Fruit fly (Drosophila melanogaster) whole organism, embryonic: ENCODE measurements around the gene fzo.

Experiments used
- Atf3 ChIP-seq: fragments of 200-800 bp; sonication (Bioruptor generic); optimal IDR thresholded peaks from 3 replicates; lab custom pipeline; 2016; ENCODE audit warnings: missing biosample characterization, missing genetic modification characterization
- B-H2 ChIP-seq: fragments of 200-800 bp; sonication (Bioruptor generic); optimal IDR thresholded peaks from 2 replicates; lab custom pipeline; 2018; ENCODE audit warnings: missing biosample characterization, mild to moderate bottlenecking, missing genetic modification characterization
- C15 ChIP-seq: fragments of 200-800 bp; sonication (Bioruptor generic); IDR thresholded peaks from 3 replicates; pipeline ENCODE4 v1.3.6; 2022; ENCODE audit warnings: missing biosample characterization, missing genetic modification characterization
- CG11247 ChIP-seq: fragments of 200-800 bp; sonication (Bioruptor generic); IDR thresholded peaks from 2 replicates; pipeline ENCODE4 v1.3.6; 2022; ENCODE audit warnings: missing biosample characterization, missing genetic modification characterization
- CG12236 ChIP-seq: fragments of 200-800 bp; sonication (Bioruptor generic); optimal IDR thresholded peaks from 2 replicates; lab custom pipeline; 2016; ENCODE audit warnings: missing biosample characterization, missing genetic modification characterization
- CG12942 ChIP-seq: fragments of 200-800 bp; sonication (Bioruptor generic); optimal IDR thresholded peaks from 3 replicates; lab custom pipeline; 2016; ENCODE audit warnings: missing biosample characterization, missing genetic modification characterization
- CG13296 ChIP-seq: fragments of 200-800 bp; sonication (Bioruptor generic); optimal IDR thresholded peaks from 3 replicates; lab custom pipeline; 2018; ENCODE audit warnings: missing biosample characterization, mild to moderate bottlenecking, missing genetic modification characterization
- CG13624 ChIP-seq: fragments of 200-800 bp; sonication (Bioruptor generic); optimal IDR thresholded peaks from 2 replicates; lab custom pipeline; 2016; ENCODE audit warnings: missing biosample characterization, missing genetic modification characterization
- CG13894 ChIP-seq: fragments of 200-800 bp; sonication (Bioruptor generic); optimal IDR thresholded peaks from 3 replicates; lab custom pipeline; 2018; ENCODE audit warnings: missing biosample characterization, mild to moderate bottlenecking, missing genetic modification characterization, moderate library complexity
- CG18262 ChIP-seq: fragments of 200-800 bp; optimal IDR thresholded peaks from 3 replicates; lab custom pipeline; 2019; ENCODE audit warnings: missing biosample characterization, mild to moderate bottlenecking, missing genetic modification characterization, moderate library complexity
- CG2129 ChIP-seq: fragments of 200-800 bp; sonication (Bioruptor generic); IDR thresholded peaks from 2 replicates; pipeline ENCODE4 v1.3.6; 2022; ENCODE audit warnings: missing biosample characterization, missing genetic modification characterization; ENCODE audit not compliant: partially characterized antibody
- CG2875 ChIP-seq: fragments of 200-800 bp; sonication (Bioruptor generic); optimal IDR thresholded peaks from 2 replicates; lab custom pipeline; 2017; ENCODE audit warnings: missing biosample characterization, mild to moderate bottlenecking, missing genetic modification characterization, missing genetic modification reagents
- CG32767 ChIP-seq: fragments of 200-800 bp; sonication (Bioruptor generic); IDR thresholded peaks from 2 replicates; pipeline ENCODE4 v1.3.6; 2022; ENCODE audit warnings: missing biosample characterization, missing genetic modification characterization
- CG33557 ChIP-seq: fragments of 200-800 bp; sonication (Bioruptor generic); optimal IDR thresholded peaks from 2 replicates; lab custom pipeline; 2019; ENCODE audit warnings: missing biosample characterization, mild to moderate bottlenecking, missing genetic modification characterization, moderate library complexity
- CG3726 ChIP-seq: fragments of 200-800 bp; sonication (Bioruptor generic); IDR thresholded peaks from 3 replicates; pipeline ENCODE4, ENCODE4 v1.3.6; 2022; ENCODE audit warnings: missing biosample characterization, missing genetic modification characterization
- CG5180 ChIP-seq: fragments of 200-800 bp; sonication (Bioruptor generic); optimal IDR thresholded peaks from 3 replicates; lab custom pipeline; 2017; ENCODE audit warnings: missing biosample characterization, missing genetic modification characterization, mild to moderate bottlenecking, moderate library complexity, missing genetic modification reagents
- CG7357 ChIP-seq: fragments of 200-800 bp; sonication (Bioruptor generic); IDR thresholded peaks from 3 replicates; pipeline ENCODE4 v1.3.6; 2022; ENCODE audit warnings: missing biosample characterization, missing genetic modification characterization
- CG7839 ChIP-seq: fragments of 200-800 bp; sonication (Bioruptor generic); optimal IDR thresholded peaks from 3 replicates; lab custom pipeline; 2018; ENCODE audit warnings: missing biosample characterization, mild to moderate bottlenecking, missing genetic modification characterization, moderate library complexity
- Chrac-16 ChIP-seq: fragments of 200-800 bp; sonication (Bioruptor generic); optimal IDR thresholded peaks from 3 replicates; lab custom pipeline; 2016; ENCODE audit warnings: missing biosample characterization, missing genetic modification characterization
- Dp ChIP-seq: fragments of 200-800 bp; sonication (Bioruptor generic); optimal IDR thresholded peaks from 2 replicates; lab custom pipeline; 2018; ENCODE audit warnings: missing biosample characterization, mild to moderate bottlenecking, missing genetic modification characterization, moderate library complexity
- ERR ChIP-seq: fragments of 200-800 bp; sonication (Bioruptor generic); optimal IDR thresholded peaks from 2 replicates; lab custom pipeline; 2016; ENCODE audit warnings: missing biosample characterization, missing genetic modification characterization
- Gug ChIP-seq: fragments of 200-800 bp; sonication (Bioruptor generic); IDR thresholded peaks from 4 replicates; pipeline ENCODE4 v1.3.6; 2022; ENCODE audit warnings: missing biosample characterization, missing genetic modification characterization
- HmgZ ChIP-seq: fragments of 200-800 bp; sonication (Bioruptor generic); optimal IDR thresholded peaks from 2 replicates; lab custom pipeline; 2018; ENCODE audit warnings: missing biosample characterization, mild to moderate bottlenecking, missing genetic modification characterization
- Hr39 ChIP-seq: fragments of >200 bp; optimal IDR thresholded peaks from 2 replicates; lab custom pipeline; 2017
- Lpt ChIP-seq: fragments of >200 bp; optimal IDR thresholded peaks from 2 replicates; lab custom pipeline; 2018; ENCODE audit warnings: missing biosample characterization, missing genetic modification characterization
- Oaz ChIP-seq: fragments of 200-800 bp; sonication (Bioruptor generic); IDR thresholded peaks from 2 replicates; pipeline ENCODE4 v1.3.6; 2022; ENCODE audit warnings: missing biosample characterization, missing genetic modification characterization
- Pdp1 ChIP-seq, 2 experiments: fragments of 200-800 bp; sonication (Bioruptor generic); optimal IDR thresholded peaks; 3 replicates each; lab custom pipeline; 2016; ENCODE audit warnings: missing biosample characterization in 2 of 2, missing genetic modification characterization in 2 of 2, mild to moderate bottlenecking in 1 of 2, moderate library complexity in 1 of 2
- Ptx1 ChIP-seq: fragments of 200-800 bp; sonication (Bioruptor generic); IDR thresholded peaks from 2 replicates; pipeline ENCODE4 v1.3.6; 2022; ENCODE audit warnings: missing biosample characterization, missing genetic modification characterization
- Rx ChIP-seq: fragments of 200-800 bp; sonication (Bioruptor generic); IDR thresholded peaks from 2 replicates; pipeline ENCODE4 v1.3.6; 2022; ENCODE audit warnings: missing biosample characterization, missing genetic modification characterization
- al ChIP-seq: fragments of 200-800 bp; sonication (Bioruptor generic); IDR thresholded peaks from 2 replicates; pipeline ENCODE4 v1.3.6; 2022; ENCODE audit warnings: missing biosample characterization, missing genetic modification characterization
- aop ChIP-seq: fragments of 200-800 bp; sonication (Bioruptor generic); IDR thresholded peaks from 2 replicates; pipeline ENCODE4 v1.3.6; 2022; ENCODE audit warnings: missing biosample characterization, missing genetic modification characterization
- az2 ChIP-seq: fragments of 200-800 bp; sonication (Bioruptor generic); optimal IDR thresholded peaks from 3 replicates; lab custom pipeline; 2016; ENCODE audit warnings: missing biosample characterization, missing genetic modification characterization
- cad ChIP-seq: fragments of >200 bp; optimal IDR thresholded peaks from 2 replicates; lab custom pipeline; 2017; ENCODE audit warnings: missing biosample characterization, missing genetic modification characterization
- cg ChIP-seq: fragments of 200-800 bp; sonication (Bioruptor generic); optimal IDR thresholded peaks from 3 replicates; lab custom pipeline; 2019; ENCODE audit warnings: missing biosample characterization, mild to moderate bottlenecking, missing genetic modification characterization, moderate library complexity
- chif ChIP-seq, 2 experiments: fragments of 200-800 bp; sonication (Bioruptor generic); optimal IDR thresholded peaks; 3 replicates each; lab custom pipeline; 2016; ENCODE audit warnings: missing biosample characterization in 2 of 2, missing genetic modification characterization in 2 of 2
- chn ChIP-seq: fragments of 200-800 bp; sonication (Bioruptor generic); optimal IDR thresholded peaks from 2 replicates; lab custom pipeline; 2016; ENCODE audit warnings: missing biosample characterization, missing genetic modification characterization
- dati ChIP-seq: fragments of 200-800 bp; sonication (Bioruptor generic); IDR thresholded peaks from 2 replicates; pipeline ENCODE4 v1.3.6; 2022; ENCODE audit warnings: missing biosample characterization, missing genetic modification characterization
- ftz-f1 ChIP-seq: fragments of 200-800 bp; sonication (Bioruptor generic); optimal IDR thresholded peaks from 2 replicates; lab custom pipeline; 2016; ENCODE audit warnings: missing biosample characterization, missing genetic modification characterization
- grau ChIP-seq: fragments of 200-800 bp; optimal IDR thresholded peaks from 3 replicates; lab custom pipeline; 2019; ENCODE audit warnings: missing biosample characterization, mild to moderate bottlenecking, missing genetic modification characterization, moderate library complexity
- ind ChIP-seq: fragments of 200-800 bp; sonication (Bioruptor generic); optimal IDR thresholded peaks from 3 replicates; lab custom pipeline; 2016; ENCODE audit warnings: missing biosample characterization, missing genetic modification characterization
- jing ChIP-seq: fragments of 200-800 bp; sonication (Bioruptor generic); optimal IDR thresholded peaks from 2 replicates; lab custom pipeline; 2018; ENCODE audit warnings: missing biosample characterization, mild to moderate bottlenecking, missing genetic modification characterization
- kay ChIP-seq: fragments of 200-800 bp; sonication (Bioruptor generic); optimal IDR thresholded peaks from 2 replicates; lab custom pipeline; 2016; ENCODE audit warnings: missing biosample characterization, missing genetic modification characterization
- klu ChIP-seq: fragments of 200-800 bp; sonication (Bioruptor generic); IDR thresholded peaks from 2 replicates; pipeline ENCODE4 v1.3.6; 2022; ENCODE audit warnings: missing biosample characterization, missing genetic modification characterization
- maf-S ChIP-seq: fragments of 200-800 bp; sonication (Bioruptor generic); optimal IDR thresholded peaks from 2 replicates; lab custom pipeline; 2016; ENCODE audit warnings: missing biosample characterization, missing genetic modification characterization
- peb ChIP-seq: fragments of 200-800 bp; sonication (Bioruptor generic); IDR thresholded peaks from 2 replicates; pipeline ENCODE4 v1.3.6; 2022; ENCODE audit warnings: missing biosample characterization, missing genetic modification characterization
- pfk ChIP-seq: fragments of 200-800 bp; sonication (Bioruptor generic); optimal IDR thresholded peaks from 2 replicates; lab custom pipeline; 2018; ENCODE audit warnings: missing biosample characterization, mild to moderate bottlenecking, missing genetic modification characterization, moderate library complexity
- pum ChIP-seq: fragments of 200-800 bp; sonication (Bioruptor generic); optimal IDR thresholded peaks from 2 replicates; lab custom pipeline; 2016; ENCODE audit warnings: missing biosample characterization, missing genetic modification characterization
- rib ChIP-seq: fragments of 200-800 bp; sonication (Bioruptor generic); IDR thresholded peaks from 2 replicates; pipeline ENCODE4 v1.3.6; 2022; ENCODE audit warnings: missing biosample characterization, missing genetic modification characterization
- sug ChIP-seq: fragments of 200-800 bp; optimal IDR thresholded peaks from 2 replicates; lab custom pipeline; 2019; ENCODE audit warnings: missing biosample characterization, mild to moderate bottlenecking, missing genetic modification characterization, moderate library complexity
- tio ChIP-seq: fragments of 200-800 bp; sonication (Bioruptor generic); optimal IDR thresholded peaks from 2 replicates; lab custom pipeline; 2017; ENCODE audit warnings: missing biosample characterization, missing genetic modification characterization, inconsistent platforms
- ttk ChIP-seq: fragments of 200-800 bp; sonication (Bioruptor generic); IDR thresholded peaks from 2 replicates; pipeline ENCODE4 v2.1.2; 2022; ENCODE audit warnings: missing biosample characterization, missing genetic modification characterization
- zfh1 ChIP-seq: fragments of 200-800 bp; sonication (Bioruptor generic); IDR thresholded peaks from 3 replicates; pipeline ENCODE4 v1.3.6; 2022; ENCODE audit warnings: missing biosample characterization, missing genetic modification characterization

Gene fzo

dm6 chr3R:23223151-23223810 is 19.4 kb upstream of the fzo start (continued):
- TF ChIP-seq CG33557 (GFP tag; lab: Kevin White, UChicago) = no peak
- TF ChIP-seq cg (GFP tag; lab: Kevin White, UChicago) = no peak
- TF ChIP-seq Rx (GFP tag; lab: Robert Waterston, UW) = no peak
- TF ChIP-seq C15 = no peak
- TF ChIP-seq CG5180 (GFP tag; lab: Kevin White, UChicago) = no peak
- TF ChIP-seq Chrac-16 (GFP tag; lab: Kevin White, UChicago) = no peak
- TF ChIP-seq Oaz = no peak
- no peak for TF ChIP-seq ftz-f1 (GFP tag; lab: Kevin White, UChicago)
- TF ChIP-seq Gug (GFP tag; lab: Robert Waterston, UW) = peak; percentile 12; the same call in 1 of the 4 replicates
- no peak for TF ChIP-seq CG32767
- no peak for TF ChIP-seq zfh1 (GFP tag; lab: Robert Waterston, UW)
- no peak for TF ChIP-seq ttk (GFP tag; lab: Robert Waterston, UW)
- TF ChIP-seq HmgZ (tag; lab: Kevin White, UChicago) = no peak
- no peak for TF ChIP-seq CG13624 (GFP tag; lab: Kevin White, UChicago)
- no peak for TF ChIP-seq al (GFP tag; lab: Robert Waterston, UW)
- no peak for TF ChIP-seq aop (GFP tag; lab: Robert Waterston, UW)
- TF ChIP-seq sug (tag; lab: Kevin White, UChicago) = peak; percentile 76
- TF ChIP-seq CG18262 (tag; lab: Kevin White, UChicago) = no peak
- TF ChIP-seq Dp (GFP tag; lab: Kevin White, UChicago) = no peak
- peak in 1 of 2 experiments; percentile 14 for TF ChIP-seq Pdp1 (GFP tag; optimal IDR thresholded peaks at IDR 0.05; lab: Kevin White, UChicago)
- peak; percentile 23 for TF ChIP-seq CG13296 (GFP tag; lab: Kevin White, UChicago)
- no peak for TF ChIP-seq maf-S (GFP tag; lab: Kevin White, UChicago)
- no peak for TF ChIP-seq Hr39 (lab: Kevin White, UChicago)
- no peak for TF ChIP-seq CG11247 (GFP tag; lab: Robert Waterston, UW)
- TF ChIP-seq jing (GFP tag; lab: Kevin White, UChicago) = no peak
- TF ChIP-seq pfk (GFP tag; lab: Kevin White, UChicago) = peak; percentile 2
- no peak; the same call in 1 of the 2 replicates for TF ChIP-seq rib (GFP tag; lab: Robert Waterston, UW)
- no peak for TF ChIP-seq CG13894 (tag; lab: Kevin White, UChicago)
- no peak for TF ChIP-seq pum (GFP tag; lab: Kevin White, UChicago)
- TF ChIP-seq ind (GFP tag; lab: Kevin White, UChicago) = peak; percentile 3
- no peak for TF ChIP-seq cad (GFP tag; lab: Kevin White, UChicago)
- no peak for TF ChIP-seq dati
- no peak for TF ChIP-seq CG2129 (GFP tag; lab: Robert Waterston, UW)
- no peak for TF ChIP-seq tio (GFP tag; lab: Kevin White, UChicago)
- no peak for TF ChIP-seq kay (GFP tag; lab: Kevin White, UChicago)
- TF ChIP-seq CG2875 (GFP tag; lab: Kevin White, UChicago) = no peak
- no peak for TF ChIP-seq Lpt (GFP tag; lab: Kevin White, UChicago)
- TF ChIP-seq Ptx1 (GFP tag; lab: Robert Waterston, UW) = 0 out of 2 replicates have a peak, but pooled peaks have one; percentile 22
- no peak for TF ChIP-seq peb (GFP tag; lab: Robert Waterston, UW)
- peak; percentile 75 for TF ChIP-seq grau
- no peak for TF ChIP-seq ERR (GFP tag; lab: Kevin White, UChicago)
- peak; percentile 21 for TF ChIP-seq CG7839 (tag; lab: Kevin White, UChicago)
- TF ChIP-seq az2 (GFP tag; lab: Kevin White, UChicago) = no peak
- TF ChIP-seq CG7357 (GFP tag; lab: Robert Waterston, UW) = 0 out of 3 replicates have a peak, but pooled peaks have one; percentile 14
- TF ChIP-seq chif (GFP tag; optimal IDR thresholded peaks at IDR 0.05; lab: Kevin White, UChicago) = no peak
- TF ChIP-seq CG12942 (GFP tag; lab: Kevin White, UChicago) = no peak
- TF ChIP-seq CG12236 (GFP tag; lab: Kevin White, UChicago) = no peak
- TF ChIP-seq Atf3 (GFP tag; lab: Kevin White, UChicago) = no peak
- TF ChIP-seq B-H2 (GFP tag; lab: Kevin White, UChicago) = no peak
- no peak for TF ChIP-seq chn (GFP tag; lab: Kevin White, UChicago)
- no peak for TF ChIP-seq klu (GFP tag; lab: Robert Waterston, UW)
- no peak for TF ChIP-seq CG3726 (GFP tag; lab: Robert Waterston, UW)
